Fruit fly (Drosophila melanogaster): ENCODE measurements around the gene stx.
A peak's percentile ranks its signal among the peaks of the same experiment; 100 is the strongest.

Gene stx

DNA sequence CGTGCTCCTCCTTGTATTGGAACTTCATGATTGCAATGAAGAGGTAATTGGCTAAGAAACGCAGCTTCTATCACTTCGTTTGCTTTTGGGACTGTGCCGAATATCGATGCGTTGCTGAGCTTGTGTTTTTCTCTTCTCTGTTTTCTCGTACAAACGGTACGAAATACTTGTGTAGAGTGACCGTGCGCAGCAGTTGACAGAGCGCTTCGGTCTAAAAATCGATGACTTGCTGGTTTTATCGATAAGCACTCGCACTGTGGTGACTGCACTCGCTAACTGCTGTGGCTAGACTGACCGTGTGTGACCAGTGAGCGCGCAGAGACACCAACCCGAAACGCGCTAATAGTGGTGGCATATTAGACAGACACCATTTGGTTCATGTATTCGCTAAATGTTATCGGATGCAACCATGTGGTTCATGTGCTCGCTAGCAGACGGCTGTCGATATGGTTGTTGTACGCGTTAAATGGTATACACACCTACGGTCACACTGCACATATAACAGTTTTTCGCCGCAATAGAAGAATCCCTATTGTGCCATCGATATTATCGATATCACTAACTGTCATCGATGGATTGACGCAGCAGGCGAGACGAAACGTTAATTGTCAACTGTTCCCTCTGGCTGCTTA is 23.4 kb upstream of the stx start, which contains the start of the genes Atg8a and BTBD9:
Gene Atg8a, minus strand, starts transcription at position 296 of the 632 bp plus-strand sequence.
Gene BTBD9, plus strand, starts transcription at position 495 of the 632 bp plus-strand sequence.
- TF ChIP-seq Myc (optimal IDR thresholded peaks at IDR 0.05) (peak; percentile 64), rgr (GFP tag; optimal IDR thresholded peaks at IDR 0.05) (peak; percentile 28), Hr83 (GFP tag; optimal IDR thresholded peaks at IDR 0.05; ENCODE audit: poor library complexity, severe bottlenecking) (peak; percentile 45), Rel (GFP tag; optimal IDR thresholded peaks at IDR 0.05) (no peak), Rel (tag; optimal IDR thresholded peaks at IDR 0.05) (peak; percentile 19), br (GFP tag; optimal IDR thresholded peaks at IDR 0.05) (peak; percentile 13), foxo (GFP tag; optimal IDR thresholded peaks at IDR 0.05) (peak in 1 of 2 experiments; percentile 0), sage (GFP tag; optimal IDR thresholded peaks at IDR 0.05) (no peak), Hr78 (GFP tag; optimal IDR thresholded peaks at IDR 0.05) (no peak), Vsx2 (GFP tag; optimal IDR thresholded peaks at IDR 0.05; ENCODE audit: partially characterized antibody) (no peak), Dfd (GFP tag; optimal IDR thresholded peaks at IDR 0.05) (no peak), CG9705 (GFP tag; optimal IDR thresholded peaks at IDR 0.05) (no peak), Mio (GFP tag; optimal IDR thresholded peaks at IDR 0.05) (no peak), Hnf4 (GFP tag; optimal IDR thresholded peaks at IDR 0.05) (no peak), OdsH (GFP tag; optimal IDR thresholded peaks at IDR 0.05) (peak; percentile 12), sv (GFP tag; optimal IDR thresholded peaks at IDR 0.05) (peak; percentile 15), usp (GFP tag; optimal IDR thresholded peaks at IDR 0.05) (no peak), h (GFP tag; optimal IDR thresholded peaks at IDR 0.05) (peak; percentile 23), pan (optimal IDR thresholded peaks at IDR 0.05) (no peak), Dif (GFP tag; optimal IDR thresholded peaks at IDR 0.05; ENCODE audit: partially characterized antibody) (no peak), jim (GFP tag; optimal IDR thresholded peaks at IDR 0.05) (no peak), woc (GFP tag; optimal IDR thresholded peaks at IDR 0.05) (no peak), fru (GFP tag; optimal IDR thresholded peaks at IDR 0.05) (peak; percentile 35)

DNA sequence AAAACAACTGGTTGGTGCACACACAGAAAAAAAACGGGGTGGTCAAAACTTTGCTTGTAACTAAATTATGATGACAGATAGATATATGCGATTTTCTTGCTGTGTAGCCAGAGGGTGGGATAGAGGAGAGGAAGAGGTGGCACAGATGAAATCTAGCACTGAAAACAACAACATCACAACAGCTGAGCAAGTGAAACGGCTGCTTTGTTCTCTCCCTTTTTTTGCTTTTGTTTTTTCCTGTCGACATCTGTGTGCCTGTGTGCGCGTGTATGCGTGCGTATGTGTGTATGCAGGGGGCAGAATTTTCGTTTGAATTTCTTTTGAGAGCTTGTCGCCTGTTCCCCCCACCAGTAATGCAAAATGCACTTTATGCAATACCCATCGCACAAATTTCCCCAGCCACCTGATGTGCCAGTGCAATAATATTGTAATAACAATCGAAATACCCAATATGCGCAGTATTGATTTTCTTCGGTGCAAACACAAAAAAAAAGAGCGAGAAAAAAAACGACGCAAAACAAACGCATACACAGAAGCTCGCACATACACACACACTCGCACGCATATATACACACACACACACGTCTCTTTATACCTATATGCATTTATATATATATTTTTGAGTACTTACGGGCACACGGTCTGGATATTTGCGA is 22.7 kb upstream of the stx start:
- no peak for TF ChIP-seq jim (GFP tag; optimal IDR thresholded peaks at IDR 0.05)
- no peak for TF ChIP-seq GATAd (GFP tag; optimal IDR thresholded peaks at IDR 0.05)
- no peak for TF ChIP-seq usp (GFP tag; optimal IDR thresholded peaks at IDR 0.05)
- peak; percentile 68 for TF ChIP-seq ey (GFP tag; optimal IDR thresholded peaks at IDR 0.05)
- TF ChIP-seq Dfd (GFP tag; optimal IDR thresholded peaks at IDR 0.05) = no peak
- no peak for TF ChIP-seq Rel (GFP tag; optimal IDR thresholded peaks at IDR 0.05)
- TF ChIP-seq Rel (tag; optimal IDR thresholded peaks at IDR 0.05) = peak; percentile 45
- no peak for TF ChIP-seq Dif (GFP tag; optimal IDR thresholded peaks at IDR 0.05; ENCODE audit: partially characterized antibody)
- TF ChIP-seq tai (GFP tag; optimal IDR thresholded peaks at IDR 0.05) = no peak
- peak; percentile 28 for TF ChIP-seq Hr83 (GFP tag; optimal IDR thresholded peaks at IDR 0.05; ENCODE audit: poor library complexity, severe bottlenecking)
- peak; percentile 68 for TF ChIP-seq fru (GFP tag; optimal IDR thresholded peaks at IDR 0.05)
- TF ChIP-seq dmrt93B (GFP tag; optimal IDR thresholded peaks at IDR 0.05) = peak; percentile 14
- no peak for TF ChIP-seq CrebA (GFP tag; optimal IDR thresholded peaks at IDR 0.05; ENCODE audit: borderline replicate concordance)
- TF ChIP-seq psq (GFP tag; optimal IDR thresholded peaks at IDR 0.05) = peak; percentile 40
- peak; percentile 35 for TF ChIP-seq Sp1 (GFP tag; optimal IDR thresholded peaks at IDR 0.05)
- TF ChIP-seq sv (GFP tag; optimal IDR thresholded peaks at IDR 0.05) = peak; percentile 51
- no peak for TF ChIP-seq Jra (GFP tag; optimal IDR thresholded peaks at IDR 0.05)
- TF ChIP-seq CG32264 (GFP tag; optimal IDR thresholded peaks at IDR 0.05) = peak; percentile 5
- TF ChIP-seq Hnf4 (GFP tag; optimal IDR thresholded peaks at IDR 0.05) = peak; percentile 38
- no peak for TF ChIP-seq Abd-B (GFP tag; optimal IDR thresholded peaks at IDR 0.05)
- TF ChIP-seq pan (optimal IDR thresholded peaks at IDR 0.05) = no peak
- peak; percentile 66 for TF ChIP-seq br (GFP tag; optimal IDR thresholded peaks at IDR 0.05)
- no peak for TF ChIP-seq dsf (GFP tag; optimal IDR thresholded peaks at IDR 0.05; ENCODE audit: borderline replicate concordance)
- TF ChIP-seq lola (GFP tag; optimal IDR thresholded peaks at IDR 0.05) = no peak
- TF ChIP-seq OdsH (GFP tag; optimal IDR thresholded peaks at IDR 0.05) = peak; percentile 32
- TF ChIP-seq sage (GFP tag; optimal IDR thresholded peaks at IDR 0.05) = no peak
- TF ChIP-seq Vsx2 (GFP tag; optimal IDR thresholded peaks at IDR 0.05; ENCODE audit: partially characterized antibody) = no peak
- no peak for TF ChIP-seq Myc (optimal IDR thresholded peaks at IDR 0.05)
- peak; percentile 58 for TF ChIP-seq rgr (GFP tag; optimal IDR thresholded peaks at IDR 0.05)
- TF ChIP-seq foxo (GFP tag; optimal IDR thresholded peaks at IDR 0.05) = peak in 1 of 2 experiments; percentile 54
- TF ChIP-seq woc (GFP tag; optimal IDR thresholded peaks at IDR 0.05) = peak; percentile 50
- peak; percentile 58 for TF ChIP-seq HLH106 (tag; optimal IDR thresholded peaks at IDR 0.05)
- TF ChIP-seq CG9705 (GFP tag; optimal IDR thresholded peaks at IDR 0.05) = no peak
- peak; percentile 72 for TF ChIP-seq N (GFP tag; optimal IDR thresholded peaks at IDR 0.05)
- TF ChIP-seq brk (GFP tag; optimal IDR thresholded peaks at IDR 0.05) = peak; percentile 14
- no peak for TF ChIP-seq Mio (GFP tag; optimal IDR thresholded peaks at IDR 0.05)
- TF ChIP-seq Hr78 (GFP tag; optimal IDR thresholded peaks at IDR 0.05) = no peak
- TF ChIP-seq dl (GFP tag; optimal IDR thresholded peaks at IDR 0.05; ENCODE audit: insufficient read depth in 1 of 2, partially characterized antibody in 2 of 2) = no peak
- peak; percentile 68 for TF ChIP-seq h (GFP tag; optimal IDR thresholded peaks at IDR 0.05)

Data from whole organism, wandering third instar larva.